Fruit fly (Drosophila melanogaster) Kc167 (cell line): ENCODE measurements around the gene Mis12.

Experiments used
- h ChIP-seq: fragments of >200 bp; optimal IDR thresholded peaks from 3 replicates; lab custom pipeline; 2018; ENCODE audit warnings: missing external identifiers
- psq ChIP-seq: fragments of >200 bp; optimal IDR thresholded peaks from 2 replicates; lab custom pipeline; 2017; ENCODE audit warnings: missing external identifiers

DNA sequence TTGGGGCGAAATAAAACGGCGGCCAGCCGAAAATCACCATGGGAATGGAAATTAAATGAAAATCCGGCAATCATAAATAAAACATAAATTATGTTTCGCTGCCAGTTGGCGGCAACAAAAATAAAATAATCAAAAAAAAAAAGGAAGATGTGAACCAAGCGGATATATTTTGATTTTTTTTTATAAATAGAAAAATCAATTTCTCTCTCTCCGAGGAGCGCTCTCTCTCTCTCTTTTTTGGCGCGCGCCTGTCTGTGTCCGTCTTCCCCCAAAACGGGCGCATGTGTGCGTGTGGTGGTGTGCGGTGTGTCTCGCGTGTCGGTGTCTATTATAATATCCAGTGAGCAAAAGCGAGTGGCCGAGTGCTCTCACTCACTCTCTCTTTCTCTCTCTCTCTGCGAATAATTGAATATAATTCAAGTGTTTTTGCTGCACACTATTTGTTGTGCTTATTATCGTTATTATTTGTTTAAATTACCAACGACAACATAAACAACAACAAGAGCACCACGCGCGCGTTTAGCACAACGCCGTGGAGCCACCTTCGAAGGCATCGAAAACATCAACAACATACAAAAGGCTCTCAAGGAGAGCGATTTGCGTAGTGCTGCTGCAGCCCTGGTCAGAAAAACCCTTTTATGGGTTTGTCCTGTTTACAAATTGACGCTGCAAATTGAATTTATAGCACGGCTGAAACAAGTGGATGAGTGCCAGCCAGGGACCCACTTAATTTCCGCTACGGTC, 25.5 kb downstream of the Mis12 start:
- TF ChIP-seq h (lab: Kevin White, UChicago) (no peak), psq (lab: Kevin White, UChicago) (no peak)
